Fruit fly (Drosophila melanogaster) whole organism, adult: ENCODE measurements around the gene eRF3.

Experiments used
- CG11617 ChIP-seq: fragments of 200-800 bp; sonication (Bioruptor generic); optimal IDR thresholded peaks from 2 replicates; lab custom pipeline; 2017; ENCODE audit warnings: mild to moderate bottlenecking, missing biosample characterization, missing genetic modification reagents, missing genetic modification characterization
- CG12768 ChIP-seq: fragments of 200-800 bp; sonication (Bioruptor generic); optimal IDR thresholded peaks from 2 replicates; lab custom pipeline; 2017; ENCODE audit warnings: missing biosample characterization, missing genetic modification characterization, mild to moderate bottlenecking, moderate library complexity, missing genetic modification reagents
- CG14711 ChIP-seq: fragments of 200-800 bp; sonication (Bioruptor generic); optimal IDR thresholded peaks from 2 replicates; lab custom pipeline; 2018; ENCODE audit warnings: missing biosample characterization, mild to moderate bottlenecking, missing genetic modification characterization, moderate library complexity
- CG1620 ChIP-seq: fragments of 200-800 bp; sonication (Bioruptor generic); optimal IDR thresholded peaks from 2 replicates; lab custom pipeline; 2016; ENCODE audit warnings: missing biosample characterization, missing genetic modification characterization
- CG33017 ChIP-seq: fragments of 200-800 bp; sonication (Bioruptor generic); optimal IDR thresholded peaks from 2 replicates; lab custom pipeline; 2018; ENCODE audit warnings: missing biosample characterization, mild to moderate bottlenecking, missing genetic modification characterization, moderate library complexity
- CG5204 ChIP-seq: fragments of 200-800 bp; sonication (Bioruptor generic); optimal IDR thresholded peaks from 2 replicates; lab custom pipeline; 2016; ENCODE audit warnings: missing biosample characterization, missing genetic modification characterization
- CG7045 ChIP-seq: fragments of 200-800 bp; sonication (Bioruptor generic); optimal IDR thresholded peaks from 2 replicates; lab custom pipeline; 2017; ENCODE audit warnings: missing biosample characterization, mild to moderate bottlenecking, missing genetic modification characterization
- CG7101 ChIP-seq: fragments of 200-800 bp; sonication (Bioruptor generic); optimal IDR thresholded peaks from 2 replicates; lab custom pipeline; 2018; ENCODE audit warnings: missing biosample characterization, mild to moderate bottlenecking, missing genetic modification characterization, moderate library complexity
- Clk ChIP-seq: fragments of 200-800 bp; sonication (Bioruptor generic); optimal IDR thresholded peaks from 2 replicates; lab custom pipeline; 2017; ENCODE audit warnings: missing biosample characterization, missing genetic modification characterization
- Crg-1 ChIP-seq: fragments of 200-800 bp; sonication (Bioruptor generic); optimal IDR thresholded peaks from 2 replicates; lab custom pipeline; 2016; ENCODE audit warnings: missing biosample characterization, missing genetic modification characterization
- Hr96 ChIP-seq: fragments of 200-800 bp; sonication (Bioruptor generic); optimal IDR thresholded peaks from 2 replicates; lab custom pipeline; 2016; ENCODE audit warnings: missing biosample characterization, missing genetic modification characterization
- Mnt ChIP-seq: fragments of 200-800 bp; sonication (Bioruptor generic); optimal IDR thresholded peaks from 2 replicates; lab custom pipeline; 2016; ENCODE audit warnings: missing biosample characterization, mild to moderate bottlenecking, missing genetic modification characterization
- bab1 ChIP-seq: fragments of 200-800 bp; sonication (Bioruptor generic); optimal IDR thresholded peaks from 3 replicates; lab custom pipeline; 2019; ENCODE audit warnings: missing biosample characterization, mild to moderate bottlenecking, missing genetic modification characterization, moderate library complexity
- cic ChIP-seq: fragments of 200-800 bp; sonication (Bioruptor generic); optimal IDR thresholded peaks from 2 replicates; lab custom pipeline; 2017; ENCODE audit warnings: missing biosample characterization, mild to moderate bottlenecking, missing genetic modification characterization, moderate library complexity
- cnc ChIP-seq, 2 experiments: fragments of >200 bp; optimal IDR thresholded peaks; 2 replicates each; lab custom pipeline; 2017
- kay ChIP-seq: fragments of 200-800 bp; sonication (Bioruptor generic); peaks from one replicate; lab custom pipeline; 2016; ENCODE audit warnings: missing biosample characterization, missing genetic modification characterization, borderline replicate concordance
- ovo ChIP-seq: fragments of 200-800 bp; sonication (Bioruptor generic); optimal IDR thresholded peaks from 2 replicates; lab custom pipeline; 2016; ENCODE audit warnings: missing biosample characterization, missing genetic modification characterization
- pad ChIP-seq: fragments of 200-800 bp; sonication (Bioruptor generic); optimal IDR thresholded peaks from 3 replicates; lab custom pipeline; 2017; ENCODE audit warnings: missing biosample characterization, missing genetic modification characterization, mild to moderate bottlenecking, moderate library complexity, missing genetic modification reagents
- tj ChIP-seq: fragments of 200-800 bp; sonication (Bioruptor generic); optimal IDR thresholded peaks from 3 replicates; lab custom pipeline; 2017; ENCODE audit warnings: missing biosample characterization, mild to moderate bottlenecking, missing genetic modification characterization, moderate library complexity
- toe ChIP-seq: fragments of 200-800 bp; sonication (Bioruptor generic); optimal IDR thresholded peaks from 2 replicates; lab custom pipeline; 2016; ENCODE audit warnings: missing biosample characterization, missing genetic modification characterization

Gene eRF3

DNA sequence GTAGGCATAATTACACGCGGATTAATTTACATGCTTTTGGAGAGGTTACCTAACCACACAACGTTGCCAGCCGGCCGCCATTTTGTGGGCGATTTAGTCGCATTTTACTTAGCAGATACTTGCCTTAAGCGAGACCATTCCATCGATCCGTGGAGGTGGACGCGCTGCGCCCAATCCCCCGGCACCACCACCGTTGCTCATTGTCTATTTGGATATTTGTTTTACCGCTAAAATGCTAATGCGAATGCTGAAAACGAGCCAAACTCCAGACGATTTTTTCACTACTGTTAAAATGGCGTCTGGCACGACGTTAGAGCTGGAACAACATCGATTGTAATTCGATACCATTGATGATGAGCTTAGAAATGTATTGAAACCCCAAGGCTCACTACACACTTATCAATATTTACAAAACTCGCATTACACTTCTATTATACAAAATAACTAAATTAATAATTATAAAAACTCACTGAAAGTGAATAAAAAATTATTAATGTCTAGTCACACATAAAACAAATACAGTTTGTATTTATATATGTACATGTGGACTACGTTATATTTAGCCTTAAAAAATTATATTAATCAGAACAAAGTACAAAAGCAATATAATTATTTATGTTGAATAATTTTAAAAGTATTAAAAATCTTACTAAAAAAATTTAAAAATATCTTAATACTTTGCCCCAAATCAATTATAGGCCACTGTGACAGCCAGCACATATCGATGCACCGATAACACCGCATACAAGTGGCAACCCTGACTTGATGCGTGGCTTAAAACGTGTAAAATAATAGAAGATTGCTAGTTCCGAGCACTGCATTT is at the start of gene eRF3:
Gene eRF3, plus strand, starts transcription at position 741 of the 823 bp plus-strand sequence.
- TF ChIP-seq tj (GFP tag; lab: Kevin White, UChicago) (peak; percentile 41), CG1620 (GFP tag; lab: Kevin White, UChicago) (peak; percentile 27), Clk (GFP tag; lab: Kevin White, UChicago) (peak; percentile 29), CG12768 (peak; percentile 67), bab1 (GFP tag; lab: Kevin White, UChicago) (peak; percentile 82), CG33017 (tag; lab: Kevin White, UChicago) (peak; percentile 82), CG7101 (peak; percentile 87), Crg-1 (GFP tag; lab: Kevin White, UChicago) (peak; percentile 5), CG5204 (GFP tag; lab: Kevin White, UChicago) (no peak), pad (GFP tag; lab: Kevin White, UChicago) (peak; percentile 45), Hr96 (peak; percentile 56), toe (GFP tag; lab: Kevin White, UChicago) (peak; percentile 65), CG7045 (peak; percentile 75), CG11617 (GFP tag; lab: Kevin White, UChicago) (peak; percentile 83), cnc (optimal IDR thresholded peaks at IDR 0.05; lab: Kevin White, UChicago) (no peak), CG14711 (peak; percentile 88), ovo (GFP tag; lab: Kevin White, UChicago) (peak; percentile 61), cic (GFP tag; lab: Kevin White, UChicago) (no peak), Mnt (GFP tag; lab: Kevin White, UChicago) (peak; percentile 45), kay (GFP tag; lab: Kevin White, UChicago) (no peak)

DNA sequence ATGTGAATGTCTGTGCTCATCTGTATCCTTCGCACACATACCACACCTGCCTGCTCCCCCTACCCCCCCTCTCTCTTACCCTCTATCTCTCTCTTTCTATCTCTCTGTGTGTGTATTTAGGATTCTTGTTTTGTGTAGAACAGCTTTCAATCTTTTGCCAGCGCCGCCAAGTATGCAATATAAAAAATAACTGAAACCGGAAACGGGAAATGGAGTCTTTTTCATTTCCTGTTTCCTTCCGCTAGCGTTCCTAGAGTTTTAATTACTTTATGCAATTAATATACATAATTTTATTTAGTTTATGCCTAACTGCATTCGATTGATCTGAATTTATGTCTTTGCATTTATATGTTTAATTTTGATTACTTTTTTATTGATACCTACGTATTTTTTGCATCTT is 41.8 kb upstream of the eRF3 start:
- TF ChIP-seq pad (GFP tag; lab: Kevin White, UChicago) (no peak), kay (GFP tag; lab: Kevin White, UChicago) (no peak)

dm6 chr2L:12397974-12398373 is 36.3 kb upstream of the eRF3 start, which contains the start of gene Pkd2:
Gene Pkd2 (plus strand): TSS chr2L:12398274.
- no peak for TF ChIP-seq CG33017 (tag; lab: Kevin White, UChicago)
- no peak for TF ChIP-seq Mnt (GFP tag; lab: Kevin White, UChicago)
- TF ChIP-seq Hr96: no peak
- TF ChIP-seq kay (GFP tag; lab: Kevin White, UChicago): no peak

DNA sequence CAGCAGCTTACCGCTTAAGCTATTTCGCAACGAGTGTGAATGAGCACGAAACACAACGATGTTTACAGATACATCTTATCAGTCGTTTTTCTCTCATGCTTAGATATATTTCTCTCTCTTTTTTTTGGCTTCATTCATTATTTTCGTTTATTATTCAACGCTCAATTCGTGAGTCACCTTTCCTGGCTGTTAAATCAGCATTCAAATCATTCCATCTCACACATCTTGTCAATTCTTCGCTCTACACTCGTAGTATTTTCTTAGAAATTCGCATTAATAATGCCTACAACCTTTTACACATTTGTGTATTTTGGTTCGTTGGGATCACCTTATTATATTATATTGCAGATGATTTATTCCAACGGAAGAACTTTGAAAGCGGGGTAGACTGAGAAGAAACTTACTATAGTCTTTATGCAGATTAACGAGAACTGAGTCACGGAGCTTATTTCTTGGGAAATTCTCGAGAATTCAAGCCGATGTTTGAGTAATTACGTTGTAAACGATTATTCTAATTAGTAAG is 29.6 kb upstream of the eRF3 start:
- no peak for TF ChIP-seq ovo (GFP tag; lab: Kevin White, UChicago)
- TF ChIP-seq CG33017 (tag; lab: Kevin White, UChicago): no peak
- no peak for TF ChIP-seq CG11617 (GFP tag; lab: Kevin White, UChicago)
- TF ChIP-seq kay (GFP tag; lab: Kevin White, UChicago): peak; percentile 94
- TF ChIP-seq pad (GFP tag; lab: Kevin White, UChicago): no peak
- TF ChIP-seq cic (GFP tag; lab: Kevin White, UChicago): peak; percentile 51
- no peak for TF ChIP-seq tj (GFP tag; lab: Kevin White, UChicago)

- no peak for TF ChIP-seq CG7045
- TF ChIP-seq Hr96: no peak
- TF ChIP-seq CG5204 (GFP tag; lab: Kevin White, UChicago): no peak
- TF ChIP-seq CG1620 (GFP tag; lab: Kevin White, UChicago): no peak
- no peak for TF ChIP-seq pad (GFP tag; lab: Kevin White, UChicago)
- no peak for TF ChIP-seq cic (GFP tag; lab: Kevin White, UChicago)
- TF ChIP-seq CG33017 (tag; lab: Kevin White, UChicago): no peak
- no peak for TF ChIP-seq Clk (GFP tag; lab: Kevin White, UChicago)
- no peak for TF ChIP-seq ovo (GFP tag; lab: Kevin White, UChicago)
- TF ChIP-seq Mnt (GFP tag; lab: Kevin White, UChicago): no peak
- TF ChIP-seq CG12768: no peak
- TF ChIP-seq kay (GFP tag; lab: Kevin White, UChicago): no peak
- TF ChIP-seq tj (GFP tag; lab: Kevin White, UChicago): no peak
- TF ChIP-seq cnc (optimal IDR thresholded peaks at IDR 0.05; lab: Kevin White, UChicago): no peak
- no peak for TF ChIP-seq CG7101
- no peak for TF ChIP-seq Crg-1 (GFP tag; lab: Kevin White, UChicago)
- no peak for TF ChIP-seq CG14711
- no peak for TF ChIP-seq CG11617 (GFP tag; lab: Kevin White, UChicago)
- TF ChIP-seq bab1 (GFP tag; lab: Kevin White, UChicago): no peak
- no peak for TF ChIP-seq toe (GFP tag; lab: Kevin White, UChicago)
Measured at dm6 chr2L:12410679-12411078, 23.6 kb upstream of the eRF3 start.

DNA sequence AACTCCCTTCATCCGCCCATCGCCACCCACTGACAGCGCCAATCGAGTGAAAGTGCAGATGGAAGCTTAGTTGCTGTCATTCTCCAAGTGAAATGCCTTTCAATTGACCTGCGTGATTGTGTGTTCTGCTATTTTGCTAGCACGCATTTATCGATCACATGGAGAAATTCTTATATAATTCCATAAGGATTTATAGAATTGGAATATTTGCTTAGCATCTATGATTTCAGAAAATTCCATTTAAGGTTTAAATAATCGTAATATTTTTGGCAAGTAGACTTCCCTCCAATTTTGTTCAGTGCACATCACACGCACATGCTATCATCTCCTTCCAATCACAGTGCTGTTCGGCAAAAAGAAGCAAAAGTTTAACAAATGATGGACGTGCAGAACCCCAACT is 20.4 kb upstream of the eRF3 start:
- TF ChIP-seq cic (GFP tag; lab: Kevin White, UChicago) (no peak), Crg-1 (GFP tag; lab: Kevin White, UChicago) (no peak), cnc (optimal IDR thresholded peaks at IDR 0.05; lab: Kevin White, UChicago) (no peak), Mnt (GFP tag; lab: Kevin White, UChicago) (no peak), pad (GFP tag; lab: Kevin White, UChicago) (no peak), Clk (GFP tag; lab: Kevin White, UChicago) (no peak), CG7045 (no peak), CG33017 (tag; lab: Kevin White, UChicago) (no peak), CG11617 (GFP tag; lab: Kevin White, UChicago) (no peak), CG14711 (no peak), CG5204 (GFP tag; lab: Kevin White, UChicago) (no peak), tj (GFP tag; lab: Kevin White, UChicago) (no peak), kay (GFP tag; lab: Kevin White, UChicago) (no peak), toe (GFP tag; lab: Kevin White, UChicago) (no peak), bab1 (GFP tag; lab: Kevin White, UChicago) (no peak)
